Worm (Caenorhabditis elegans) whole organism, early embryonic: ENCODE measurements around the gene gtf-2F1.

ENCODE experiments used
- F13C5.2 ChIP-seq: sonication (generic microtip); optimal IDR thresholded peaks from 2 replicates; lab custom pipeline; 2017; ENCODE audit warnings: mild to moderate bottlenecking, missing genetic modification characterization, inconsistent platforms, missing compliant biosample characterization
- ama-1 ChIP-seq: fragments of 150-350 bp; optimal IDR thresholded peaks from 2 replicates; lab custom pipeline; 2014
- ceh-36 ChIP-seq: sonication (generic microtip); optimal IDR thresholded peaks from 2 replicates; lab custom pipeline; 2016; ENCODE audit warnings: missing genetic modification characterization, inconsistent platforms, missing compliant biosample characterization
- flt-1 ChIP-seq: fragments of 200-800 bp; sonication (Bioruptor generic); IDR thresholded peaks from 2 replicates; pipeline ENCODE4 v1.3.6; 2022; ENCODE audit warnings: missing genetic modification characterization, missing compliant biosample characterization
- hmg-4 ChIP-seq: fragments of 200-800 bp; sonication (Bioruptor generic); optimal IDR thresholded peaks from 2 replicates; lab custom pipeline; 2018; ENCODE audit warnings: mild to moderate bottlenecking, missing genetic modification characterization, missing compliant biosample characterization
- hnd-1 ChIP-seq: sonication (generic microtip); optimal IDR thresholded peaks from 2 replicates; lab custom pipeline; 2016; ENCODE audit warnings: missing genetic modification characterization, missing compliant biosample characterization
- sea-1 ChIP-seq: fragments of 200-800 bp; sonication (Bioruptor generic); conservative IDR thresholded peaks from 2 replicates; pipeline ENCODE4 v1.3.6; 2022; ENCODE audit warnings: missing genetic modification characterization, missing compliant biosample characterization
- tbx-11 ChIP-seq: fragments of 200-800 bp; sonication (Bioruptor generic); IDR thresholded peaks from 2 replicates; pipeline ENCODE4 v1.3.6; 2022; ENCODE audit warnings: missing genetic modification characterization, missing compliant biosample characterization
- tbx-37 ChIP-seq: fragments of 200-800 bp; sonication (Bioruptor generic); conservative IDR thresholded peaks from 2 replicates; pipeline ENCODE4 v1.3.6; 2022; ENCODE audit warnings: missing genetic modification reagents, missing genetic modification characterization, missing compliant biosample characterization

ce11 chrII:4281743-4282142 lies 19.7 kb upstream of the gtf-2F1 start, which contains the start of gene C01F1.5:
- no peak for TF ChIP-seq flt-1 (GFP tag; lab: Robert Waterston, UW)
- no peak for TF ChIP-seq sea-1 (GFP tag; lab: Robert Waterston, UW)
- TF ChIP-seq tbx-11 (GFP tag; lab: Robert Waterston, UW) = no peak
- TF ChIP-seq hmg-4 (GFP tag; lab: Kevin White, UChicago) = no peak
- no peak for TF ChIP-seq ceh-36 (tag; lab: Kevin White, UChicago)
- TF ChIP-seq ama-1 = no peak
- TF ChIP-seq hnd-1 (tag; lab: Kevin White, UChicago) = no peak
- TF ChIP-seq F13C5.2 = no peak
- no peak for TF ChIP-seq tbx-37 (GFP tag; lab: Robert Waterston, UW)
